Worm (Caenorhabditis elegans): ENCODE results near the gene best-3.

best-3 gene

DNA sequence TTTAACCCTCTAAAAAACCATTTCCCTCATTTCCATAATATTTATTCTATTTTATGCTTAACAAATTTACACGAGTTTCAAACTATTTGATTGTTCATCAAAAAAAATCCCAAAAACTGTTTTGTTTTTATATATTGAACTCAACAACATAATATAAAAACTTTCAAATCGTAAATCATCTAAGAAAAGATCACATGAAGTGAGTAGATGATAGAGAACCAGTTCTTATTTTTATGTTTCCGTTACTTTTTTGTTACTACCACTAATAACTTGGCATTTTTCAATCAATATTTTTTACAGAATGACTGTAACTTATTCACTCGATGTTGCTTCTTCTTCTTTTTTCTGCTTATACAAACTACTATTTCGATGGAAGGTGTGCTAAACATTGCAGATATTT lies at the start of gene best-3:
TSS of gene best-3 (plus strand) at position 301 of the 400 bp plus-strand sequence.
- TF ChIP-seq unc-62 (GFP tag; optimal IDR thresholded peaks at IDR 0.05), result no peak
- no peak for TF ChIP-seq zip-8 (tag; optimal IDR thresholded peaks at IDR 0.05)
- no peak for TF ChIP-seq ztf-11 (tag; optimal IDR thresholded peaks at IDR 0.05)
- TF ChIP-seq bed-3 (GFP tag; optimal IDR thresholded peaks at IDR 0.05), result no peak
- no peak for TF ChIP-seq lin-13 (tag; optimal IDR thresholded peaks at IDR 0.05)
- TF ChIP-seq pha-4 (tag; optimal IDR thresholded peaks at IDR 0.05), result no peak
- no peak for TF ChIP-seq mab-5 (tag; optimal IDR thresholded peaks at IDR 0.05)
- TF ChIP-seq lin-32 (GFP tag; optimal IDR thresholded peaks at IDR 0.05), result no peak
- no peak for TF ChIP-seq snpc-4 (tag; optimal IDR thresholded peaks at IDR 0.05)
- no peak for TF ChIP-seq ceh-83 (GFP tag; optimal IDR thresholded peaks at IDR 0.05)
- no peak for TF ChIP-seq sem-2 (GFP tag; optimal IDR thresholded peaks at IDR 0.05)
- TF ChIP-seq flh-1 (GFP tag; optimal IDR thresholded peaks at IDR 0.05), result no peak
- TF ChIP-seq cnd-1 (tag; optimal IDR thresholded peaks at IDR 0.05), result no peak
- no peak for TF ChIP-seq lsy-2 (tag; optimal IDR thresholded peaks at IDR 0.05)
- TF ChIP-seq drap-1 (GFP tag; optimal IDR thresholded peaks at IDR 0.05), result no peak

DNA sequence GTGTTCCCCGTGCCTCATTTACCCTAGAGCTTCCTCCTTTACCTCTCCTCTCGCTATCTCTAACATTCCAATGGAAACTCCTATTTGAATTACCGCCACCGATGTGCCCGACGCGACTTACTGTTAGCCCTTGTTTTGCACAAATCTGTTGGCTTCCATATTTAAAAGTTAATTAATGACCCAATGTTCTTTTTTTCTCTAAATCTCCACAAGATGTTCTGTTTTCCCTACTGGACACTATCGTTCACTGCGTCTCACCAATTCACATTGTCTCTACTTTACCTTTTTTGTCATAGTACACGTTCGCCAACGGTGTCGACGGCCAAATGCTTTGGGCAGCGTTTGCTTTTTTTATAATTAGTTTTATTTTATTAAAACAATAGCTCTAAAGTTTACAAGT lies 12.2 kb upstream of the best-3 start:
- TF ChIP-seq unc-62 (GFP tag; optimal IDR thresholded peaks at IDR 0.05) (no peak), mep-1 (tag; optimal IDR thresholded peaks at IDR 0.05) (peak; percentile 35), sptf-1 (tag; optimal IDR thresholded peaks at IDR 0.05) (no peak), lin-32 (GFP tag; optimal IDR thresholded peaks at IDR 0.05) (no peak), flh-1 (GFP tag; optimal IDR thresholded peaks at IDR 0.05) (no peak), ham-2 (GFP tag; optimal IDR thresholded peaks at IDR 0.05) (peak; percentile 85), ces-1 (GFP tag; optimal IDR thresholded peaks at IDR 0.05) (peak; percentile 68)

DNA sequence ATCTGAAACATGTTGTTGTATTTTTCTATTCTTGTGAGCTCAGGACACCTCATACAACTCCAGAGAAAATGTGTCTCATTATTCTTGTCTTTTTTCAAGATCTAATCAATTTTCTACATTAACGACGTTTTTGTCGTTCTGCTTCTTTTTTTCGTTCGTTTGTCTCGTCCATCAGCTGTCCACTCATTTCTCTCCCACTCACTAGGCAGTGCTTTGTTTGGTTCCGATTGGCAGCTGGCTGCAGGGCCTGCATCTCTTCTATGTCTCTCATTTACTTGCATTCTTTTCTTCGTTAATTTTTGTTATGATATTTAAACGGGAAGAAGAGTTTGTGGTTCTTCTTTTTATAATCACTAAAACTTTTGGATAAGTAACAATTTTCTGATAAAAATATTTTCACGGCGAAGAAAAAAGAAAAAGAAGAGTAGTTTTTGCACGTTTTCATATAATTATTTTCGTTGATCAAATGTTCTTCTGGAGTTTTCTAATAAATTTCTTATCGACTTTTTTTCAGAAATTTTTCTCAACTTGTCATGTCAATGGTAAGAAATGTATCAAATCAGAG lies 11.4 kb upstream of the best-3 start, which contains the start of gene 2L52.1:
TSS of gene 2L52.1 (plus strand) at position 515 of the 565 bp plus-strand sequence.
- no peak for TF ChIP-seq drap-1 (GFP tag; optimal IDR thresholded peaks at IDR 0.05)
- TF ChIP-seq zip-8 (tag; optimal IDR thresholded peaks at IDR 0.05), result no peak
- TF ChIP-seq tbx-8 (GFP tag; optimal IDR thresholded peaks at IDR 0.05), result no peak
- no peak for TF ChIP-seq lin-32 (GFP tag; optimal IDR thresholded peaks at IDR 0.05)
- TF ChIP-seq ham-2 (GFP tag; optimal IDR thresholded peaks at IDR 0.05), result no peak
- TF ChIP-seq mep-1 (tag; optimal IDR thresholded peaks at IDR 0.05), result no peak
- no peak for TF ChIP-seq pha-4 (tag; optimal IDR thresholded peaks at IDR 0.05)
- TF ChIP-seq mab-5 (tag; optimal IDR thresholded peaks at IDR 0.05), result no peak
- no peak for TF ChIP-seq ceh-83 (GFP tag; optimal IDR thresholded peaks at IDR 0.05)
- TF ChIP-seq hlh-1 (tag; optimal IDR thresholded peaks at IDR 0.05), result peak; percentile 92
- TF ChIP-seq elt-1 (tag; optimal IDR thresholded peaks at IDR 0.05; ENCODE audit: borderline replicate concordance, insufficient read depth), result no peak
- no peak for TF ChIP-seq mls-2 (tag; optimal IDR thresholded peaks at IDR 0.05)
- TF ChIP-seq cnd-1 (tag; optimal IDR thresholded peaks at IDR 0.05), result peak; percentile 49
- no peak for TF ChIP-seq lsy-2 (tag; optimal IDR thresholded peaks at IDR 0.05)
- TF ChIP-seq unc-120 (tag; optimal IDR thresholded peaks at IDR 0.05; ENCODE audit: poor library complexity, severe bottlenecking), result peak; percentile 64
- TF ChIP-seq lin-13 (tag; optimal IDR thresholded peaks at IDR 0.05), result no peak
- TF ChIP-seq nhr-237 (tag; optimal IDR thresholded peaks at IDR 0.05), result no peak
- no peak for TF ChIP-seq snpc-4 (tag; optimal IDR thresholded peaks at IDR 0.05)
- no peak for TF ChIP-seq bed-3 (GFP tag; optimal IDR thresholded peaks at IDR 0.05)
- TF ChIP-seq ceh-39 (tag; optimal IDR thresholded peaks at IDR 0.05), result no peak
- peak; percentile 46 for TF ChIP-seq unc-62 (GFP tag; optimal IDR thresholded peaks at IDR 0.05)
- TF ChIP-seq nhr-28 (tag; optimal IDR thresholded peaks at IDR 0.05), result no peak
- TF ChIP-seq M03D4.4 (tag; optimal IDR thresholded peaks at IDR 0.05), result no peak
- no peak for TF ChIP-seq elt-3 (tag; optimal IDR thresholded peaks at IDR 0.05)
- no peak for TF ChIP-seq nhr-2 (tag; optimal IDR thresholded peaks at IDR 0.05)
- no peak for TF ChIP-seq ceh-43 (GFP tag; optimal IDR thresholded peaks at IDR 0.05)
- peak; percentile 33 for TF ChIP-seq ces-1 (GFP tag; optimal IDR thresholded peaks at IDR 0.05)

DNA sequence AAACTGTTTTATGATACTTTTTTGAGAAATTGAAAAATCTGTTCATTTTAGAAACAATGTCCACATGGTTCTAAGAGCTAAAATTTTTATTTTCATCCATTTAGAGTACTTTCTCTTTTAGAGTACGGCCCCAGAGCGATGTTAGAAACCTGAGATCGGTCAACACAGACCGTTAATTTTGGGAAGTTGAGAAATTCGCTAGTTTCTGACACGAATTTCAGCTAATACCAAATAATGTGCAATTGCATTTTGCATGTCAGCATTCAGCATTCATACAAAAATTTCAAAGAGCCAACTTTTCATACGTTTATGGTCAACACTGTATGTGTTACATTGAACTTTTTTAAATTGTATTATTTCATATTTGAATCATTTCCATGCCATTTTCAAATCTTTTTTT lies 8.0 kb upstream of the best-3 start:
- TF ChIP-seq ham-2 (GFP tag; optimal IDR thresholded peaks at IDR 0.05) (no peak), ceh-83 (GFP tag; optimal IDR thresholded peaks at IDR 0.05) (no peak), ztf-11 (tag; optimal IDR thresholded peaks at IDR 0.05) (no peak), nhr-237 (tag; optimal IDR thresholded peaks at IDR 0.05) (no peak), unc-62 (GFP tag; optimal IDR thresholded peaks at IDR 0.05) (no peak), mep-1 (tag; optimal IDR thresholded peaks at IDR 0.05) (no peak), blmp-1 (tag; optimal IDR thresholded peaks at IDR 0.05) (no peak), lin-13 (tag; optimal IDR thresholded peaks at IDR 0.05) (no peak), M03D4.4 (tag; optimal IDR thresholded peaks at IDR 0.05) (no peak), nhr-76 (tag; optimal IDR thresholded peaks at IDR 0.05) (no peak), lin-32 (GFP tag; optimal IDR thresholded peaks at IDR 0.05) (no peak), nhr-28 (tag; optimal IDR thresholded peaks at IDR 0.05) (no peak), sptf-1 (tag; optimal IDR thresholded peaks at IDR 0.05) (no peak), nhr-2 (tag; optimal IDR thresholded peaks at IDR 0.05) (no peak), unc-120 (tag; optimal IDR thresholded peaks at IDR 0.05; ENCODE audit: poor library complexity, severe bottlenecking) (no peak), elt-3 (tag; optimal IDR thresholded peaks at IDR 0.05) (no peak), drap-1 (GFP tag; optimal IDR thresholded peaks at IDR 0.05) (no peak), pha-4 (tag; optimal IDR thresholded peaks at IDR 0.05) (no peak), snpc-4 (tag; optimal IDR thresholded peaks at IDR 0.05) (no peak)
